Fruit fly (Drosophila melanogaster) whole organism: ENCODE results near the gene COX6CL.

Source experiments
- CG8478 ChIP-seq: fragments of >200 bp; optimal IDR thresholded peaks from 2 replicates; lab custom pipeline; 2018; ENCODE audit warnings: inconsistent platforms
- Dll ChIP-seq: fragments of >200 bp; optimal IDR thresholded peaks from 2 replicates; lab custom pipeline; 2017
- EcR ChIP-seq, 2 experiments: fragments of >200 bp; optimal IDR thresholded peaks; 2 replicates each; lab custom pipeline; 2017; ENCODE audit warnings: missing biosample characterization in 2 of 2, missing genetic modification characterization in 2 of 2, missing genetic modification reagents in 2 of 2
- pan ChIP-seq: fragments of >200 bp; optimal IDR thresholded peaks from 2 replicates; lab custom pipeline; 2017
- psq ChIP-seq: fragments of >200 bp; optimal IDR thresholded peaks from 2 replicates; lab custom pipeline; 2017
- usp ChIP-seq: fragments of >200 bp; optimal IDR thresholded peaks from 2 replicates; lab custom pipeline; 2017; ENCODE audit warnings: missing biosample characterization, missing genetic modification characterization, mixed read lengths

DNA sequence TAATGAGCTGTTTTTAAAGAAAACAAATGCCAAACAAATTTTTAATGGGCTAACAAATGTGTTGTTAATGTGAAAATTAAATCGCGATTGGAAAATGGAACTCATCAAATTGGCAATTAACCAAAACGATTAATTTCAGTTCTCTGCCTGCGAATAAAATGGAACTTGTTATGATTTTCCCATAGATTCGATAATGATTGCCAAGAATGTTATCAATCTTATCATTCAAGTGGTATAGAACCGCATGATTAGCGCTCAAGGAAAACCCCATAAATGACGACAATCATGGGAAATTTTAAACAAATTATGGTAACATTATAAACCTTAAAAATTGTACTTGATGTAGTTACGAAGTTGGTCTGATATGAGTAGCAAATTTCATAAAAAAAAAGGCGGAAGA, 19.6 kb downstream of the COX6CL start:
- TF ChIP-seq psq (no peak), usp (GFP tag; lab: Kevin White, UChicago) (no peak), CG8478 (no peak), pan (lab: Kevin White, UChicago) (no peak), Dll (lab: Kevin White, UChicago) (no peak), EcR (GFP tag; optimal IDR thresholded peaks at IDR 0.05; lab: Kevin White, UChicago) (no peak)
